Worm (Caenorhabditis elegans): ENCODE data around the gene top-2.

Gene top-2

ce11 chrII:11841653-11842052 lies 33.3 kb upstream of the top-2 start (continued):
- no peak for TF ChIP-seq nhr-42 (GFP tag; IDR thresholded peaks at IDR 0.05)
- TF ChIP-seq zfp-3 (GFP tag; conservative IDR thresholded peaks at IDR 0.05): no peak

DNA sequence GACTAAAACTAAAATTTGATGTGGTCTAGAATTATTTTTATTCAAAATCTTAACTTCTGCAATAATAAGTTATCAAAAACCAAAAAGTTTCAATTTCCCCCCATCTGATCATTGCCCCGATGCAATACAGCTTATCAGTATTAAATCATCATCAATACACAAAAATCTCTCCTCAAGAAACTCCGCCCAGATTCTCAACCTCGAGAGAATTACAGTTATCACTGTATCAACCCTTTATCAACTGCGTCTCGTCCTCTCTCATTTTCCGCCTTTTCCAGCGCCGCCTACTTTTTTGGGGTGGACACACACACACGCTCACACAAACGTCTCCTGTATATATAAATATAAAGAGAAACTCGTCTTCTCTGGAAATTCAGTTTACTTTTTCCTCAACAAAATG lies 32.6 kb upstream of the top-2 start, which contains the start of gene T27D12.1:
T27D12.1 (plus strand) TSS at position 301 of the 400 bp plus-strand sequence.
- no peak for TF ChIP-seq aha-1 (tag)
- no peak for TF ChIP-seq daf-12 (tag; optimal IDR thresholded peaks at IDR 0.05)
- TF ChIP-seq nhr-25 (tag; optimal IDR thresholded peaks at IDR 0.05; ENCODE audit: borderline replicate concordance, insufficient read depth): no peak
- TF ChIP-seq tra-1 (GFP tag; IDR thresholded peaks at IDR 0.05): no peak
- TF ChIP-seq mxl-3 (GFP tag; optimal IDR thresholded peaks at IDR 0.05): no peak
- no peak for TF ChIP-seq ama-1 (optimal IDR thresholded peaks at IDR 0.05)
- TF ChIP-seq set-16 (GFP tag; IDR thresholded peaks at IDR 0.05): no peak
- TF ChIP-seq ceh-32 (tag; optimal IDR thresholded peaks at IDR 0.05; ENCODE audit: poor library complexity): no peak
- TF ChIP-seq pqm-1 (tag; optimal IDR thresholded peaks at IDR 0.05): no peak
- TF ChIP-seq Y75B8A.6 (GFP tag; IDR thresholded peaks at IDR 0.05): no peak

ce11 chrII:11842766-11843165 lies 32.2 kb upstream of the top-2 start:
- TF ChIP-seq nhr-48 (tag; optimal IDR thresholded peaks at IDR 0.05): no peak
- 0 out of 2 replicates have a peak, but pooled peaks have one; percentile 23 for TF ChIP-seq T26A8.4 (GFP tag; IDR thresholded peaks at IDR 0.05)

- peak; percentile 13 for TF ChIP-seq nhr-28 (tag; optimal IDR thresholded peaks at IDR 0.05)
- no peak for TF ChIP-seq attf-4 (tag; optimal IDR thresholded peaks at IDR 0.05)
- TF ChIP-seq lin-1 (GFP tag; IDR thresholded peaks at IDR 0.05): no peak
Observed at ce11 chrII:11843441-11843840, 31.5 kb upstream of the top-2 start.

DNA sequence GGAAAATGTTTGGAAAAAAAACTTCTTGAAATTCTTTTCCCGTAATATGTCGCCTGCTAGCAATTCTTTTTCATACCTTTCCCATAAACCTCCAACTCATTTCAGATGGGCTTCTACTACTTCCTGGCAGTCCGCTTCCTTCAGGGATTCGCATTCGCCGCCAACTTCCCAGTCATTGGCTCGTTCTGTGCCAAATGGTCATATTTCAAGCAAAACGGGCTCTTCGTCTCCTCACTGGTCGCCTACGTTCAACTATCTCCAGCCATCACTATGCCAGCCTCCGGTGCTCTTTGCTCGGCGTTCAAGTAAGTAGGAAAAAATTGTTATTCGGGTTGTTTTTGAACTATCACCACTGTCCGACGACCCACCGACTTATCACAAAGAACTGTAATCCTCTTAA lies 30.9 kb upstream of the top-2 start:
- TF ChIP-seq mxl-3 (GFP tag; optimal IDR thresholded peaks at IDR 0.05) (no peak), rbr-2 (tag; optimal IDR thresholded peaks at IDR 0.05) (no peak), nhr-6 (tag; optimal IDR thresholded peaks at IDR 0.05) (no peak), aha-1 (tag) (peak; percentile 27)

DNA sequence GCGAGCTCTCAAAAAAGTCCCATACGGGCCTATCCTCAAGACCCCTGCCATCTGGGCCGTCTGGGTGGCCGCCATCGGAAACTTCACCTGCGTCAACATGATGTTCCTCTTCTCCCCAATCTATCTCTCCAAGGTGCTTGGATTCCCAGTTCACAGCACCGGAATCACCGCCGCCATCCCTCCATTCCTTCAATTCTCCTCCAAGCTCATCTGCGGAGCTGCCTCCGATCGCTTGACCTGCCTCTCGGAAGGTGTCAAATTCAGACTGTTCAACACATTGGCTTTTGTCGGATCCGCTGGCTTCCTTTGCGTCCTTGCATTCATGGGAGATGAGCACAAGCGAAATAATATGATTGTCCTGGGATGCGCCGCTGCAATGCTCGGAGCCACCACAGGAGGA lies 30.0 kb upstream of the top-2 start:
- 0 out of 2 replicates have a peak, but pooled peaks have one; percentile 10 for TF ChIP-seq egl-43 (GFP tag; IDR thresholded peaks at IDR 0.05)
- no peak for TF ChIP-seq pha-4 (GFP tag; IDR thresholded peaks at IDR 0.05)
- no peak for TF ChIP-seq pha-4 (tag; optimal IDR thresholded peaks at IDR 0.05)
- TF ChIP-seq dve-1 (tag; optimal IDR thresholded peaks at IDR 0.05; ENCODE audit: insufficient read depth): no peak
- TF ChIP-seq madf-9 (GFP tag; conservative IDR thresholded peaks at IDR 0.05): 0 out of 2 replicates have a peak, but pooled peaks have one; percentile 6
- TF ChIP-seq set-16 (GFP tag; IDR thresholded peaks at IDR 0.05): peak; percentile 76
- no peak for TF ChIP-seq ceh-82 (tag; optimal IDR thresholded peaks at IDR 0.05)
- no peak for TF ChIP-seq R02D3.7 (tag; optimal IDR thresholded peaks at IDR 0.05)
- TF ChIP-seq nhr-25 (tag; optimal IDR thresholded peaks at IDR 0.05; ENCODE audit: borderline replicate concordance, insufficient read depth): no peak
- no peak for TF ChIP-seq ceh-62 (tag; optimal IDR thresholded peaks at IDR 0.05)

DNA sequence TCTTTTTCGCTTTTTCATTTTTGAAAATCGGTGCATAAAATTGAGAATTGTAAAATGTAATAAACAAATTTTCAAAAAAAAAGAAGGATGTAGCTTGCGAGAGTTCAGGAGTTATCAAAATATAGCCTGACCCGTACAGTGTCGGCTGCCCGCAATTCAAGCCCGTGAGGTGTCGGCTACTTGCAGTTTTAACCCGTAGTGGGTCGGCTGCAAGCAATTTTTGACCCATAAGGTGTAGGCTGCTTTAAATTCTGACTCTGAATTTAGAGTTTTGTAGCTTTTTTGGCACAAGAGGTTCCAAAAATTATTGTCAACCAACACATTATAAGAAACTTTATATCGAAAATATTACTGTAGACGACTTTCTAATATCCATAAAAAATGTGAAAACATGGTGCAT lies 29.0 kb upstream of the top-2 start:
- TF ChIP-seq snpc-1.2 (GFP tag; IDR thresholded peaks at IDR 0.05) (0 out of 2 replicates have a peak, but pooled peaks have one; percentile 45), mdt-29 (GFP tag; IDR thresholded peaks at IDR 0.05) (no peak), gei-8 (GFP tag; optimal IDR thresholded peaks at IDR 0.05) (peak; percentile 13), set-16 (GFP tag; IDR thresholded peaks at IDR 0.05) (no peak), nhr-77 (tag; optimal IDR thresholded peaks at IDR 0.05) (no peak), daf-12 (tag; optimal IDR thresholded peaks at IDR 0.05) (no peak), duxl-1 (tag; optimal IDR thresholded peaks at IDR 0.05; ENCODE audit: poor library complexity) (peak; percentile 7), daf-8 (GFP tag; IDR thresholded peaks at IDR 0.05) (no peak), mep-1 (tag; optimal IDR thresholded peaks at IDR 0.05) (peak; percentile 52), nhr-25 (tag; optimal IDR thresholded peaks at IDR 0.05; ENCODE audit: borderline replicate concordance, insufficient read depth) (peak; percentile 66), ama-1 (optimal IDR thresholded peaks at IDR 0.05) (peak; percentile 57), lin-13 (GFP tag; optimal IDR thresholded peaks at IDR 0.05) (peak; percentile 55), nhr-28 (tag; optimal IDR thresholded peaks at IDR 0.05) (peak; percentile 15), dve-1 (tag; optimal IDR thresholded peaks at IDR 0.05; ENCODE audit: insufficient read depth) (peak; percentile 0), lim-7 (GFP tag; IDR thresholded peaks at IDR 0.05) (0 out of 2 replicates have a peak, but pooled peaks have one; percentile 21), snpc-4 (tag; optimal IDR thresholded peaks at IDR 0.05) (peak; percentile 41)

Measured in whole organism, L4 larva.